Fruit fly (Drosophila melanogaster) whole organism, embryonic: ENCODE measurements around the gene CecB.

Experiments used
- Abd-B ChIP-seq: fragments of 200-800 bp; sonication (Bioruptor generic); optimal IDR thresholded peaks from 2 replicates; lab custom pipeline; 2018; ENCODE audit warnings: missing biosample characterization, mild to moderate bottlenecking, missing genetic modification characterization, moderate library complexity
- Atf-2 ChIP-seq: fragments of 200-800 bp; sonication (Bioruptor generic); optimal IDR thresholded peaks from 2 replicates; lab custom pipeline; 2016; ENCODE audit warnings: missing biosample characterization, missing genetic modification characterization
- Bteb2 ChIP-seq: fragments of 200-800 bp; sonication (Bioruptor generic); optimal IDR thresholded peaks from 2 replicates; lab custom pipeline; 2016; ENCODE audit warnings: missing biosample characterization, missing genetic modification characterization
- CG10565 ChIP-seq: fragments of 200-800 bp; sonication (Bioruptor generic); optimal IDR thresholded peaks from 3 replicates; lab custom pipeline; 2016; ENCODE audit warnings: missing biosample characterization, mild to moderate bottlenecking, missing genetic modification characterization
- CG11456 ChIP-seq: fragments of 200-800 bp; sonication (Bioruptor generic); IDR thresholded peaks from 3 replicates; pipeline ENCODE4 v1.3.6; 2022; ENCODE audit warnings: missing biosample characterization, missing genetic modification characterization
- CG11504 ChIP-seq: fragments of 200-800 bp; sonication (Bioruptor generic); optimal IDR thresholded peaks from 3 replicates; lab custom pipeline; 2019; ENCODE audit warnings: missing biosample characterization, mild to moderate bottlenecking, missing genetic modification characterization, moderate library complexity
- CG13287 ChIP-seq: fragments of 200-800 bp; sonication (Bioruptor generic); IDR thresholded peaks from 2 replicates; pipeline ENCODE4 v1.3.6; 2022; ENCODE audit warnings: missing biosample characterization, missing genetic modification characterization; ENCODE audit not compliant: partially characterized antibody
- CG1792 ChIP-seq: fragments of 200-800 bp; sonication (Bioruptor generic); optimal IDR thresholded peaks from 2 replicates; lab custom pipeline; 2016; ENCODE audit warnings: missing biosample characterization, missing genetic modification characterization
- CG18262 ChIP-seq: fragments of 200-800 bp; optimal IDR thresholded peaks from 3 replicates; lab custom pipeline; 2019; ENCODE audit warnings: missing biosample characterization, mild to moderate bottlenecking, missing genetic modification characterization, moderate library complexity
- CG2116 ChIP-seq: fragments of 200-800 bp; sonication (Bioruptor generic); optimal IDR thresholded peaks from 3 replicates; lab custom pipeline; 2018; ENCODE audit warnings: missing biosample characterization, mild to moderate bottlenecking, missing genetic modification characterization
- CG2712 ChIP-seq: fragments of 200-800 bp; optimal IDR thresholded peaks from 3 replicates; lab custom pipeline; 2019; ENCODE audit warnings: missing biosample characterization, mild to moderate bottlenecking, missing genetic modification characterization, moderate library complexity
- CG5180 ChIP-seq: fragments of 200-800 bp; sonication (Bioruptor generic); optimal IDR thresholded peaks from 3 replicates; lab custom pipeline; 2017; ENCODE audit warnings: missing biosample characterization, missing genetic modification characterization, mild to moderate bottlenecking, moderate library complexity, missing genetic modification reagents
- CG7357 ChIP-seq: fragments of 200-800 bp; sonication (Bioruptor generic); IDR thresholded peaks from 3 replicates; pipeline ENCODE4 v1.3.6; 2022; ENCODE audit warnings: missing biosample characterization, missing genetic modification characterization
- CG8281 ChIP-seq: fragments of 200-800 bp; sonication (Bioruptor generic); optimal IDR thresholded peaks from 2 replicates; lab custom pipeline; 2018; ENCODE audit warnings: missing biosample characterization, mild to moderate bottlenecking, missing genetic modification characterization, moderate library complexity
- CG8944 ChIP-seq: fragments of 200-800 bp; sonication (Bioruptor generic); optimal IDR thresholded peaks from 3 replicates; lab custom pipeline; 2016; ENCODE audit warnings: missing biosample characterization, missing genetic modification characterization
- CG9215 ChIP-seq: fragments of 200-800 bp; sonication (Bioruptor generic); IDR thresholded peaks from 2 replicates; pipeline ENCODE4 v1.3.6; 2022; ENCODE audit warnings: missing biosample characterization, missing genetic modification characterization
- D ChIP-seq, 2 experiments: fragments of 200-800 bp in 1 of 2; fragments of >200 bp in 1 of 2; sonication (Bioruptor generic) in 1 of 2; optimal IDR thresholded peaks; 2 replicates in 1 of 2; 3 replicates in 1 of 2; lab custom pipeline; 2017; ENCODE audit warnings: mild to moderate bottlenecking in 1 of 2, missing biosample characterization in 1 of 2, missing genetic modification characterization in 1 of 2, missing genetic modification reagents in 1 of 2
- Eip74EF ChIP-seq, 2 experiments: fragments of 200-800 bp in 1 of 2; fragments of >200 bp in 1 of 2; sonication (Bioruptor generic) in 1 of 2; optimal IDR thresholded peaks; 2 replicates each; lab custom pipeline; 2017 to 2019; ENCODE audit warnings: missing biosample characterization in 2 of 2, missing genetic modification characterization in 2 of 2, mild to moderate bottlenecking in 1 of 2, moderate library complexity in 1 of 2
- Lim3 ChIP-seq: fragments of 200-800 bp; sonication (Bioruptor generic); IDR thresholded peaks from 2 replicates; pipeline ENCODE4 v1.3.6; 2022; ENCODE audit warnings: missing biosample characterization, missing genetic modification characterization
- Opbp ChIP-seq: fragments of 200-800 bp; sonication (Bioruptor generic); IDR thresholded peaks from 3 replicates; pipeline ENCODE4 v1.3.6; 2022; ENCODE audit warnings: missing biosample characterization, missing genetic modification characterization; ENCODE audit not compliant: partially characterized antibody
- Optix ChIP-seq: fragments of 200-800 bp; sonication (Bioruptor generic); IDR thresholded peaks from 3 replicates; pipeline ENCODE4 v1.3.6; 2022; ENCODE audit warnings: missing biosample characterization, missing genetic modification characterization
- Pdp1 ChIP-seq, 2 experiments: fragments of 200-800 bp; sonication (Bioruptor generic); optimal IDR thresholded peaks; 3 replicates each; lab custom pipeline; 2016; ENCODE audit warnings: missing biosample characterization in 2 of 2, missing genetic modification characterization in 2 of 2, mild to moderate bottlenecking in 1 of 2, moderate library complexity in 1 of 2
- Poxn ChIP-seq: fragments of 200-800 bp; sonication (Bioruptor generic); IDR thresholded peaks from 2 replicates; pipeline ENCODE4 v1.3.6; 2022; ENCODE audit warnings: missing biosample characterization, missing genetic modification characterization
- Scr ChIP-seq: fragments of 200-800 bp; sonication (Bioruptor generic); IDR thresholded peaks from 2 replicates; pipeline ENCODE4 v1.3.6; 2022; ENCODE audit warnings: missing biosample characterization, missing genetic modification characterization; ENCODE audit not compliant: partially characterized antibody
- Usf ChIP-seq: fragments of 200-800 bp; sonication (Bioruptor generic); optimal IDR thresholded peaks from 2 replicates; lab custom pipeline; 2017; ENCODE audit warnings: missing genotype, missing biosample characterization, missing genetic modification characterization
- ap ChIP-seq: fragments of 200-800 bp; sonication (Bioruptor generic); IDR thresholded peaks from 2 replicates; pipeline ENCODE4 v1.3.6; 2022; ENCODE audit warnings: missing biosample characterization, missing genetic modification characterization
- btn ChIP-seq: fragments of 200-800 bp; sonication (Bioruptor generic); optimal IDR thresholded peaks from 2 replicates; lab custom pipeline; 2016; ENCODE audit warnings: missing biosample characterization, missing genetic modification characterization
- crc ChIP-seq: fragments of 200-800 bp; sonication (Bioruptor generic); optimal IDR thresholded peaks from 2 replicates; lab custom pipeline; 2016; ENCODE audit warnings: missing biosample characterization, missing genetic modification characterization
- croc ChIP-seq: fragments of 200-800 bp; sonication (Bioruptor generic); conservative IDR thresholded peaks from 3 replicates; pipeline ENCODE4 v1.3.6; 2022; ENCODE audit warnings: missing biosample characterization, missing genetic modification characterization
- da ChIP-seq: fragments of 200-800 bp; sonication (Bioruptor generic); optimal IDR thresholded peaks from 2 replicates; lab custom pipeline; 2016; ENCODE audit warnings: missing biosample characterization, missing genetic modification characterization
- dan ChIP-seq: fragments of 200-800 bp; sonication (Bioruptor generic); IDR thresholded peaks from 2 replicates; pipeline ENCODE4 v1.3.6; 2022; ENCODE audit warnings: missing biosample characterization, missing genetic modification characterization
- dysf ChIP-seq: fragments of 200-800 bp; sonication (Bioruptor generic); IDR thresholded peaks from 3 replicates; pipeline ENCODE4 v1.3.6; 2022; ENCODE audit warnings: missing biosample characterization, missing genetic modification characterization
- ftz-f1 ChIP-seq: fragments of 200-800 bp; sonication (Bioruptor generic); optimal IDR thresholded peaks from 2 replicates; lab custom pipeline; 2016; ENCODE audit warnings: missing biosample characterization, missing genetic modification characterization
- gcm2 ChIP-seq: fragments of 200-800 bp; sonication (Bioruptor generic); optimal IDR thresholded peaks from 2 replicates; lab custom pipeline; 2016; ENCODE audit warnings: missing biosample characterization, missing genetic modification characterization
- hb ChIP-seq: fragments of 200-800 bp; sonication (Bioruptor generic); IDR thresholded peaks from 3 replicates; pipeline ENCODE4 v1.3.6; 2022; ENCODE audit warnings: missing biosample characterization, missing genetic modification characterization; ENCODE audit not compliant: partially characterized antibody
- jing ChIP-seq: fragments of 200-800 bp; sonication (Bioruptor generic); optimal IDR thresholded peaks from 2 replicates; lab custom pipeline; 2018; ENCODE audit warnings: missing biosample characterization, mild to moderate bottlenecking, missing genetic modification characterization
- klu ChIP-seq: fragments of 200-800 bp; sonication (Bioruptor generic); IDR thresholded peaks from 2 replicates; pipeline ENCODE4 v1.3.6; 2022; ENCODE audit warnings: missing biosample characterization, missing genetic modification characterization
- knrl ChIP-seq: fragments of 200-800 bp; sonication (Bioruptor generic); IDR thresholded peaks from 3 replicates; pipeline ENCODE4 v1.3.6; 2022; ENCODE audit warnings: missing biosample characterization, missing genetic modification characterization; ENCODE audit not compliant: partially characterized antibody
- mld ChIP-seq: fragments of 200-800 bp; sonication (Bioruptor generic); IDR thresholded peaks from 3 replicates; pipeline ENCODE4 v1.3.6; 2022; ENCODE audit warnings: missing biosample characterization, missing genetic modification characterization; ENCODE audit not compliant: partially characterized antibody
- nerfin-2 ChIP-seq: fragments of 200-800 bp; sonication (Bioruptor generic); IDR thresholded peaks from 2 replicates; pipeline ENCODE4 v1.3.6; 2022; ENCODE audit warnings: missing biosample characterization, missing genetic modification characterization; ENCODE audit not compliant: partially characterized antibody
- peb ChIP-seq: fragments of 200-800 bp; sonication (Bioruptor generic); IDR thresholded peaks from 2 replicates; pipeline ENCODE4 v1.3.6; 2022; ENCODE audit warnings: missing biosample characterization, missing genetic modification characterization
- pita ChIP-seq: fragments of 200-800 bp; sonication (Bioruptor generic); optimal IDR thresholded peaks from 2 replicates; lab custom pipeline; 2017; ENCODE audit warnings: missing biosample characterization, mild to moderate bottlenecking, missing genetic modification characterization
- schlank ChIP-seq: fragments of 200-800 bp; sonication (Bioruptor generic); optimal IDR thresholded peaks from 2 replicates; lab custom pipeline; 2018; ENCODE audit warnings: missing biosample characterization, mild to moderate bottlenecking, missing genetic modification characterization
- sd ChIP-seq: fragments of 200-800 bp; sonication (Bioruptor generic); optimal IDR thresholded peaks from 3 replicates; lab custom pipeline; 2018; ENCODE audit warnings: missing biosample characterization, mild to moderate bottlenecking, missing genetic modification characterization, moderate library complexity
- sim ChIP-seq: fragments of 200-800 bp; sonication (Bioruptor generic); IDR thresholded peaks from 2 replicates; pipeline ENCODE4 v1.3.6; 2022; ENCODE audit warnings: missing biosample characterization, missing genetic modification characterization
- sob ChIP-seq: fragments of 200-800 bp; sonication (Bioruptor generic); IDR thresholded peaks from 2 replicates; pipeline ENCODE4 v1.3.6; 2022; ENCODE audit warnings: missing biosample characterization, missing genetic modification characterization
- vnd ChIP-seq: fragments of 200-800 bp; sonication (Bioruptor generic); IDR thresholded peaks from 3 replicates; pipeline ENCODE4 v1.3.6; 2022; ENCODE audit warnings: missing biosample characterization, missing genetic modification characterization; ENCODE audit not compliant: partially characterized antibody
- zf30C ChIP-seq: fragments of 200-800 bp; sonication (Bioruptor generic); optimal IDR thresholded peaks from 3 replicates; lab custom pipeline; 2018; ENCODE audit warnings: missing biosample characterization, mild to moderate bottlenecking, missing genetic modification characterization

The CecB gene

DNA sequence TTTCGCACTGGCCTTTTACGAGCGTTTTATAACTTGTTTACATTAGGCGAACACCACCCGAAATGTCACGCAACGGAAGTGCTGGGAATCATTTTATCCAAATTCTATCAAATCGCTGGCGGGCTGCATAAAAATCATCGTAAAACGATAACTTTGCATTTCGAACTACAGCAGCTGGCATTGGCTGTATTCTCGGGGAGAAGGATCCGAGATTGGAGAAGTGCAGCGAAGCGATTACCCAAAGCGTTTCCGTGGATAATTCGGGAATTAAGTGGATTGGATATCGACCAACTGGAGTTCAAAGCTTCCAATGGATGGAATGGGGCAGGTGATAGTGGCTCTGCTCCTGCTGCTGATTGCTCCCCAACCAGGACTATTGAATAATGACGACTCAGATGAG is 35.7 kb upstream of the CecB start, which contains the start of gene CG34299:
TSS of gene CG34299 (plus strand) at position 301 of the 400 bp plus-strand sequence.
- TF ChIP-seq CG11456 (GFP tag; lab: Robert Waterston, UW) = 0 out of 3 replicates have a peak, but pooled peaks have one; percentile 8
- no peak for TF ChIP-seq CG10565 (GFP tag; lab: Kevin White, UChicago)

DNA sequence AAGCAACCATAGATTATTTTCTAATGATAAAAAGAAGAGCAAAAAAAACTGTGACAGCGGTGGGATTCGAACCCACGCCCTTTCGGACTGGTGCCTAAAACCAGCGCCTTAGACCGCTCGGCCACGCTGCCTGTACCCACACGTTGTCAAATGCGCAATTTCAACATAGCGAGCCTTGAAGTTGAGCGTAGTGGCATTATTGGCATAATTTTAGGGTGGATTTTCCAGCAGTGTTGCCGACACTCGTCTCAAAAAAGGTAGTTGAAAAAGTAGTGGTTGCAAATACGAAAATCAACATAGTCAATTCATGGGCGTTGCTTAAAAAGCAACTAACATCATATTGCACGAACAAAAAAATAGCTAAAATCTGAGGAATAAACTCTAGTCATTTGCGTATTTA is 35.0 kb upstream of the CecB start:
- TF ChIP-seq knrl = peak; percentile 61
- TF ChIP-seq CG2712 (tag; lab: Kevin White, UChicago) = no peak
- peak; percentile 69 for TF ChIP-seq CG13287
- no peak for TF ChIP-seq ftz-f1 (GFP tag; lab: Kevin White, UChicago)
- no peak for TF ChIP-seq ap
- peak; percentile 86 for TF ChIP-seq Opbp (GFP tag; lab: Robert Waterston, UW)
- TF ChIP-seq crc (GFP tag; lab: Kevin White, UChicago) = no peak
- TF ChIP-seq peb = no peak
- TF ChIP-seq CG5180 (GFP tag; lab: Kevin White, UChicago) = no peak
- TF ChIP-seq sob (GFP tag; lab: Robert Waterston, UW) = no peak
- no peak for TF ChIP-seq schlank (tag; lab: Kevin White, UChicago)
- TF ChIP-seq zf30C (GFP tag; lab: Kevin White, UChicago) = no peak
- peak; percentile 71 for TF ChIP-seq vnd (GFP tag; lab: Robert Waterston, UW)
- no peak for TF ChIP-seq CG2116 (GFP tag; lab: Kevin White, UChicago)
- no peak for TF ChIP-seq da
- no peak for TF ChIP-seq CG8944 (GFP tag; lab: Kevin White, UChicago)
- TF ChIP-seq sim = no peak
- no peak for TF ChIP-seq CG18262 (tag; lab: Kevin White, UChicago)
- no peak for TF ChIP-seq Pdp1 (GFP tag; optimal IDR thresholded peaks at IDR 0.05; lab: Kevin White, UChicago)
- no peak for TF ChIP-seq btn
- TF ChIP-seq Usf = no peak
- peak; percentile 92 for TF ChIP-seq mld (GFP tag; lab: Robert Waterston, UW)
- no peak for TF ChIP-seq CG7357 (GFP tag; lab: Robert Waterston, UW)
- no peak for TF ChIP-seq jing (GFP tag; lab: Kevin White, UChicago)
- TF ChIP-seq gcm2 (GFP tag; lab: Kevin White, UChicago) = no peak
- no peak for TF ChIP-seq pita (GFP tag; lab: Kevin White, UChicago)
- no peak for TF ChIP-seq Atf-2
- no peak for TF ChIP-seq CG8281
- TF ChIP-seq dysf (GFP tag; lab: Robert Waterston, UW) = no peak
- no peak for TF ChIP-seq dan (GFP tag; lab: Robert Waterston, UW)
- peak; percentile 22 for TF ChIP-seq CG11504 (tag; lab: Kevin White, UChicago)
- no peak for TF ChIP-seq Poxn (GFP tag; lab: Robert Waterston, UW)
- TF ChIP-seq nerfin-2 (GFP tag; lab: Robert Waterston, UW) = peak; percentile 65
- no peak for TF ChIP-seq Optix (GFP tag; lab: Robert Waterston, UW)
- TF ChIP-seq CG9215 (GFP tag; lab: Robert Waterston, UW) = no peak
- TF ChIP-seq Bteb2 (GFP tag; lab: Kevin White, UChicago) = no peak
- TF ChIP-seq CG1792 (GFP tag; lab: Kevin White, UChicago) = no peak
- no peak for TF ChIP-seq D (optimal IDR thresholded peaks at IDR 0.05; lab: Kevin White, UChicago)
- no peak for TF ChIP-seq D (GFP tag; optimal IDR thresholded peaks at IDR 0.05; lab: Kevin White, UChicago)
- TF ChIP-seq sd = no peak
- TF ChIP-seq Abd-B = no peak
- TF ChIP-seq Eip74EF (GFP tag; optimal IDR thresholded peaks at IDR 0.05; lab: Kevin White, UChicago) = no peak
- TF ChIP-seq hb (GFP tag; lab: Robert Waterston, UW) = peak; percentile 57; the same call in 2 of the 3 replicates
- TF ChIP-seq croc (GFP tag; lab: Robert Waterston, UW) = no peak
- TF ChIP-seq klu (GFP tag; lab: Robert Waterston, UW) = no peak
- no peak for TF ChIP-seq Lim3 (GFP tag; lab: Robert Waterston, UW)
- TF ChIP-seq Scr (GFP tag; lab: Robert Waterston, UW) = peak; percentile 67
